Fruit fly (Drosophila melanogaster) whole organism, wandering third instar larva: ENCODE measurements around the gene Hip14.

Experiments
- CG9705 ChIP-seq: fragments of 200-800 bp; sonication (Bioruptor generic); optimal IDR thresholded peaks from 2 replicates; lab custom pipeline; 2018; ENCODE audit warnings: missing biosample characterization, mild to moderate bottlenecking, missing genetic modification characterization
- Dfd ChIP-seq: fragments of >200 bp; optimal IDR thresholded peaks from 2 replicates; lab custom pipeline; 2017; ENCODE audit warnings: missing biosample characterization, missing genetic modification characterization
- Dif ChIP-seq: fragments of 200-275, 200-300 bp; sonication (Bioruptor generic); optimal IDR thresholded peaks from 2 replicates; lab custom pipeline; 2018; ENCODE audit warnings: missing biosample characterization, missing genetic modification characterization; ENCODE audit not compliant: partially characterized antibody
- Hnf4 ChIP-seq: fragments of 200-800 bp; sonication (Bioruptor generic); optimal IDR thresholded peaks from 2 replicates; lab custom pipeline; 2016; ENCODE audit warnings: missing biosample characterization, mild to moderate bottlenecking, missing genetic modification characterization
- Hr78 ChIP-seq: fragments of >200 bp; optimal IDR thresholded peaks from 2 replicates; lab custom pipeline; 2017; ENCODE audit warnings: missing biosample characterization, missing genetic modification characterization
- Sp1 ChIP-seq: fragments of 200-800 bp; sonication (Bioruptor generic); optimal IDR thresholded peaks from 3 replicates; lab custom pipeline; 2019; ENCODE audit warnings: missing biosample characterization, mild to moderate bottlenecking, missing genetic modification characterization, moderate library complexity
- dmrt93B ChIP-seq: fragments of 200-800 bp; sonication (Bioruptor generic); optimal IDR thresholded peaks from 2 replicates; lab custom pipeline; 2018; ENCODE audit warnings: missing biosample characterization, mild to moderate bottlenecking, missing genetic modification characterization
- jim ChIP-seq: fragments of 175-275, 200-325 bp; sonication (Bioruptor generic); optimal IDR thresholded peaks from 2 replicates; lab custom pipeline; 2016; ENCODE audit warnings: missing biosample characterization, mild to moderate bottlenecking, missing genetic modification characterization
- pan ChIP-seq: fragments of >200 bp; optimal IDR thresholded peaks from 2 replicates; lab custom pipeline; 2017
- psq ChIP-seq: fragments of 200-800 bp; sonication (Bioruptor generic); optimal IDR thresholded peaks from 3 replicates; lab custom pipeline; 2017; ENCODE audit warnings: missing biosample characterization, mild to moderate bottlenecking, missing genetic modification characterization, moderate library complexity
- sv ChIP-seq: fragments of 200-800 bp; sonication (Bioruptor generic); optimal IDR thresholded peaks from 3 replicates; lab custom pipeline; 2016; ENCODE audit warnings: missing biosample characterization, missing genetic modification characterization
- usp ChIP-seq: fragments of >200 bp; optimal IDR thresholded peaks from 2 replicates; lab custom pipeline; 2017; ENCODE audit warnings: missing biosample characterization, missing genetic modification characterization

- TF ChIP-seq Hr78 (GFP tag; lab: Kevin White, UChicago) (no peak), psq (GFP tag; lab: Kevin White, UChicago) (peak; percentile 84), CG9705 (GFP tag; lab: Kevin White, UChicago) (no peak), dmrt93B (peak; percentile 16), sv (GFP tag; lab: Kevin White, UChicago) (no peak), jim (no peak), Sp1 (GFP tag; lab: Kevin White, UChicago) (peak; percentile 86), pan (lab: Kevin White, UChicago) (no peak), Dif (GFP tag; lab: Kevin White, UChicago) (no peak), Hnf4 (GFP tag; lab: Kevin White, UChicago) (no peak), Dfd (GFP tag; lab: Kevin White, UChicago) (no peak), usp (GFP tag; lab: Kevin White, UChicago) (no peak)
These were observed 28.0 kb downstream of the Hip14 start for dm6 chr3L:16015765-16016760.
